Worm (Caenorhabditis elegans) whole organism, early embryonic: ENCODE data around the gene M199.2.

Experiments used
- B0310.2 ChIP-seq: sonication (generic microtip); optimal IDR thresholded peaks from 2 replicates; lab custom pipeline; 2016; ENCODE audit warnings: mild to moderate bottlenecking, missing genetic modification characterization, missing compliant biosample characterization
- F13C5.2 ChIP-seq: sonication (generic microtip); optimal IDR thresholded peaks from 2 replicates; lab custom pipeline; 2017; ENCODE audit warnings: mild to moderate bottlenecking, missing genetic modification characterization, inconsistent platforms, missing compliant biosample characterization
- aly-1 ChIP-seq: sonication (generic microtip); optimal IDR thresholded peaks from 2 replicates; lab custom pipeline; 2016; ENCODE audit warnings: missing genetic modification characterization, missing compliant biosample characterization
- ama-1 ChIP-seq: fragments of 150-350 bp; optimal IDR thresholded peaks from 2 replicates; lab custom pipeline; 2014
- ceh-13 ChIP-seq: fragments of 200-800 bp; sonication (Bioruptor generic); optimal IDR thresholded peaks from 2 replicates; lab custom pipeline; 2018; ENCODE audit warnings: mild to moderate bottlenecking, missing genetic modification characterization, missing compliant biosample characterization
- ceh-36 ChIP-seq: sonication (generic microtip); optimal IDR thresholded peaks from 2 replicates; lab custom pipeline; 2016; ENCODE audit warnings: missing genetic modification characterization, inconsistent platforms, missing compliant biosample characterization
- ets-7 ChIP-seq: sonication (generic microtip); optimal IDR thresholded peaks from 2 replicates; lab custom pipeline; 2016; ENCODE audit warnings: missing genotype, missing genetic modification characterization, missing compliant biosample characterization
- flt-1 ChIP-seq: fragments of 200-800 bp; sonication (Bioruptor generic); IDR thresholded peaks from 2 replicates; pipeline ENCODE4 v1.3.6; 2022; ENCODE audit warnings: missing genetic modification characterization, missing compliant biosample characterization
- hmbx-1 ChIP-seq: sonication (generic microtip); optimal IDR thresholded peaks from 2 replicates; lab custom pipeline; 2016; ENCODE audit warnings: mild to moderate bottlenecking, missing genetic modification characterization, missing compliant biosample characterization
- hmg-4 ChIP-seq: fragments of 200-800 bp; sonication (Bioruptor generic); optimal IDR thresholded peaks from 2 replicates; lab custom pipeline; 2018; ENCODE audit warnings: mild to moderate bottlenecking, missing genetic modification characterization, missing compliant biosample characterization
- hnd-1 ChIP-seq: sonication (generic microtip); optimal IDR thresholded peaks from 2 replicates; lab custom pipeline; 2016; ENCODE audit warnings: missing genetic modification characterization, missing compliant biosample characterization
- pes-1 ChIP-seq: fragments of 200-800 bp; sonication (Bioruptor generic); IDR thresholded peaks from 2 replicates; pipeline ENCODE4 v1.3.6; 2022; ENCODE audit warnings: missing genetic modification reagents, missing genetic modification characterization, missing compliant biosample characterization
- scrt-1 ChIP-seq: fragments of 200-800 bp; sonication (Bioruptor generic); IDR thresholded peaks from 2 replicates; pipeline ENCODE4 v1.3.6; 2022; ENCODE audit warnings: missing genetic modification characterization, missing compliant biosample characterization
- sea-1 ChIP-seq: fragments of 200-800 bp; sonication (Bioruptor generic); conservative IDR thresholded peaks from 2 replicates; pipeline ENCODE4 v1.3.6; 2022; ENCODE audit warnings: missing genetic modification characterization, missing compliant biosample characterization
- tbx-11 ChIP-seq: fragments of 200-800 bp; sonication (Bioruptor generic); IDR thresholded peaks from 2 replicates; pipeline ENCODE4 v1.3.6; 2022; ENCODE audit warnings: missing genetic modification characterization, missing compliant biosample characterization
- tbx-37 ChIP-seq: fragments of 200-800 bp; sonication (Bioruptor generic); conservative IDR thresholded peaks from 2 replicates; pipeline ENCODE4 v1.3.6; 2022; ENCODE audit warnings: missing genetic modification reagents, missing genetic modification characterization, missing compliant biosample characterization
- tra-4 ChIP-seq: sonication (generic microtip); optimal IDR thresholded peaks from 2 replicates; lab custom pipeline; 2017; ENCODE audit warnings: missing genetic modification characterization, missing compliant biosample characterization

The M199.2 gene

DNA sequence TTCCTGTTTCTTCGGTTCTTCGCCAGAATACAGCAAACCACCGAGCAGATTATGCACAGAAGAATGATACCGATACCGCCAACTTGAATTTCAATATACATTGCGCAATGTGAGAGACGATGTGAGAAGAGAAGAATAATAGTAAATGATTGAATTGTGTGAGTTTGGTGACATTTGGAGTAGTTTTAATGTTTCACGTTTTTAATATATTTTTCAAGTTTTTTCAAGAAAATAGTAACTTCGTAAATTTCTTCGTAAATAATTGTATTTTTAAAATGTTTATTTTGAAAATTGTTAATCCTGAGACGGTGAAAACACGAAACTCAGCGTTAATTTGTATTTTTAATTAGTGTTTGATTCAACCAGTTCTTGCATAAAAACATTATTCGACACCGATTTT lies 4.5 kb downstream of the M199.2 start, which contains the start of gene M199.134:
Gene M199.134 (minus strand): TSS at position 101 of the 400 bp plus-strand sequence.
- no peak for TF ChIP-seq flt-1 (GFP tag; lab: Robert Waterston, UW)
- no peak for TF ChIP-seq scrt-1 (GFP tag; lab: Robert Waterston, UW)
- no peak for TF ChIP-seq tbx-37 (GFP tag; lab: Robert Waterston, UW)
- no peak for TF ChIP-seq sea-1 (GFP tag; lab: Robert Waterston, UW)
- no peak for TF ChIP-seq ets-7 (tag; lab: Kevin White, UChicago)
- no peak for TF ChIP-seq tra-4 (tag; lab: Kevin White, UChicago)
- TF ChIP-seq tbx-11 (GFP tag; lab: Robert Waterston, UW) = no peak
- TF ChIP-seq pes-1 (GFP tag; lab: Robert Waterston, UW) = no peak
- TF ChIP-seq F13C5.2 = no peak
- TF ChIP-seq hmg-4 = no peak
- no peak for TF ChIP-seq ama-1 (lab: Kevin White, UChicago)
- TF ChIP-seq ceh-36 (tag; lab: Kevin White, UChicago) = no peak
- no peak for TF ChIP-seq B0310.2 (tag; lab: Kevin White, UChicago)
- no peak for TF ChIP-seq hmbx-1 (tag; lab: Kevin White, UChicago)
- no peak for TF ChIP-seq hnd-1
- TF ChIP-seq ceh-13 (GFP tag; lab: Kevin White, UChicago) = no peak
- no peak for TF ChIP-seq aly-1 (tag; lab: Kevin White, UChicago)

- no peak for TF ChIP-seq pes-1 (GFP tag; lab: Robert Waterston, UW)
- TF ChIP-seq tbx-11 (GFP tag; lab: Robert Waterston, UW) = no peak
- TF ChIP-seq B0310.2 (tag; lab: Kevin White, UChicago) = no peak
- TF ChIP-seq hmg-4 = no peak
- no peak for TF ChIP-seq aly-1 (tag; lab: Kevin White, UChicago)
- no peak for TF ChIP-seq ets-7 (tag; lab: Kevin White, UChicago)
- TF ChIP-seq tbx-37 (GFP tag; lab: Robert Waterston, UW) = no peak
- no peak for TF ChIP-seq F13C5.2
- TF ChIP-seq scrt-1 (GFP tag; lab: Robert Waterston, UW) = no peak
- no peak for TF ChIP-seq ceh-13 (GFP tag; lab: Kevin White, UChicago)
- no peak for TF ChIP-seq ceh-36 (tag; lab: Kevin White, UChicago)
- TF ChIP-seq tra-4 (tag; lab: Kevin White, UChicago) = no peak
- no peak for TF ChIP-seq hnd-1
- TF ChIP-seq sea-1 (GFP tag; lab: Robert Waterston, UW) = no peak
- no peak for TF ChIP-seq hmbx-1 (tag; lab: Kevin White, UChicago)
- no peak for TF ChIP-seq flt-1 (GFP tag; lab: Robert Waterston, UW)
- TF ChIP-seq ama-1 (lab: Kevin White, UChicago) = no peak
Measured at ce11 chrIV:15114324-15114723, 5.7 kb downstream of the M199.2 start, which contains the start of gene M199.135. Gene M199.135, plus strand, starts transcription at chrIV:15114624.

ce11 chrIV:15118390-15118789 lies 9.8 kb downstream of the M199.2 start, which contains the start of gene M199.136:
Gene M199.136, plus strand, starts transcription at chrIV:15118690.
- no peak for TF ChIP-seq aly-1 (tag; lab: Kevin White, UChicago)
- no peak for TF ChIP-seq tbx-37 (GFP tag; lab: Robert Waterston, UW)
- TF ChIP-seq ets-7 (tag; lab: Kevin White, UChicago) = no peak
- TF ChIP-seq pes-1 (GFP tag; lab: Robert Waterston, UW) = no peak
- TF ChIP-seq scrt-1 (GFP tag; lab: Robert Waterston, UW) = no peak
- TF ChIP-seq ama-1 (lab: Kevin White, UChicago) = no peak
- TF ChIP-seq flt-1 (GFP tag; lab: Robert Waterston, UW) = no peak
- TF ChIP-seq tbx-11 (GFP tag; lab: Robert Waterston, UW) = no peak

- TF ChIP-seq scrt-1 (GFP tag; lab: Robert Waterston, UW) = no peak
Measured at ce11 chrIV:15119268-15119667, 10.7 kb downstream of the M199.2 start.

DNA sequence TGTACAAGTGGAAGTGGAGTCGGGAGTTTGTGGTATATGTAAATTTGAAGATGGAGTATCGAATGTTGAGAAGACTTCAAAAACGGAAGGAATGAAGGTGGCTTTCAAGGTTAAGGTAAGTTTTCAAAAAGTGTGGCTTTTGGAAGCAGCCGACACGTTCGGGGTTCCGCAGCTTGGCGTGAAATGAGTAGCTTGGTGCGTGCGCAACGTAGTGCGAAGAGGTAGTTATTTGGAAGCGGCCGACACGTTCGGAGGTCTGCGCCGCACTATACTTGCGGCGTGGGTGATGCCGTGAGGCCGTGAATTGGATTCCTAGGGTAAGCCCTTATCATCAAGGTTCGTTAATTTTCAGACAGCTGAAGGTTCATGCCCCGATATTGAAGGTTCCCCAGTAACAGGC lies 12.2 kb downstream of the M199.2 start, which contains the start of gene clec-189:
Gene clec-189 (plus strand): TSS at position 92 of the 400 bp plus-strand sequence.
- TF ChIP-seq flt-1 (GFP tag; lab: Robert Waterston, UW) (no peak), sea-1 (GFP tag; lab: Robert Waterston, UW) (no peak), tbx-37 (GFP tag; lab: Robert Waterston, UW) (no peak), ama-1 (lab: Kevin White, UChicago) (no peak), hnd-1 (no peak), hmbx-1 (tag; lab: Kevin White, UChicago) (no peak), ceh-13 (GFP tag; lab: Kevin White, UChicago) (no peak)

- TF ChIP-seq aly-1 (tag; lab: Kevin White, UChicago) (no peak), ceh-13 (GFP tag; lab: Kevin White, UChicago) (no peak), tbx-37 (GFP tag; lab: Robert Waterston, UW) (no peak), ets-7 (tag; lab: Kevin White, UChicago) (no peak), flt-1 (GFP tag; lab: Robert Waterston, UW) (no peak), tbx-11 (GFP tag; lab: Robert Waterston, UW) (no peak), ceh-36 (tag; lab: Kevin White, UChicago) (no peak), sea-1 (GFP tag; lab: Robert Waterston, UW) (no peak), hnd-1 (no peak), F13C5.2 (no peak), pes-1 (GFP tag; lab: Robert Waterston, UW) (no peak), hmg-4 (no peak), scrt-1 (GFP tag; lab: Robert Waterston, UW) (no peak), B0310.2 (tag; lab: Kevin White, UChicago) (no peak), hmbx-1 (tag; lab: Kevin White, UChicago) (no peak), tra-4 (tag; lab: Kevin White, UChicago) (no peak), ama-1 (lab: Kevin White, UChicago) (no peak)
Measured at ce11 chrIV:15122882-15123281, 14.3 kb downstream of the M199.2 start, which contains the start of gene M199.7. Gene M199.7, plus strand, starts transcription at chrIV:15123182.

DNA sequence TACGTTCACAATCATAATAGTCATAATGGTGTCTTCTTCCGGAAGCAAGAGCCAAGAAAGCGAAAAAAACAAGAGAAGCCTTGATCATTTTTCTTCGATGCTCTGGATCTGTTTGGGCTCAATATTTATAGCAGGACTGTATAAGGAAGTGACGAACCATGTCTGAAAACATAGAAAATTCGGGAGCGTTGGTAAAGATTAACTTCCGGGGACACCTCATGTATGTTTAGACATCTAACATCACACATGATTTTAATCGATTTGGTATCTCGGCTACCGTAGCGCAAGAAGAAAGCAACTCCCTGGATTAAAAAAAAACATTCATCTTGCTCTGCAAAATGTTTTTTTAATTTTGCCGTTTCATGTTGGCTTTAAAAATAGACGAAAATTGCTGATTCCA lies 17.4 kb downstream of the M199.2 start, which contains the start of gene clec-190:
Gene clec-190 (minus strand): TSS at position 101 of the 400 bp plus-strand sequence.
- no peak for TF ChIP-seq tbx-37 (GFP tag; lab: Robert Waterston, UW)
- TF ChIP-seq F13C5.2 = no peak
- no peak for TF ChIP-seq ets-7 (tag; lab: Kevin White, UChicago)
- no peak for TF ChIP-seq B0310.2 (tag; lab: Kevin White, UChicago)
- TF ChIP-seq tbx-11 (GFP tag; lab: Robert Waterston, UW) = no peak
- TF ChIP-seq tra-4 (tag; lab: Kevin White, UChicago) = no peak
- no peak for TF ChIP-seq flt-1 (GFP tag; lab: Robert Waterston, UW)
- TF ChIP-seq scrt-1 (GFP tag; lab: Robert Waterston, UW) = no peak
- no peak for TF ChIP-seq aly-1 (tag; lab: Kevin White, UChicago)
- TF ChIP-seq ceh-36 (tag; lab: Kevin White, UChicago) = no peak
- no peak for TF ChIP-seq ama-1 (lab: Kevin White, UChicago)
- no peak for TF ChIP-seq hmbx-1 (tag; lab: Kevin White, UChicago)
- no peak for TF ChIP-seq hnd-1
- TF ChIP-seq ceh-13 (GFP tag; lab: Kevin White, UChicago) = no peak
